Worm (Caenorhabditis elegans) whole organism, L2 larva: ENCODE measurements around the gene R11F4.2.

Source experiments
- C34F6.9 ChIP-seq: fragments of 150-350 bp; optimal IDR thresholded peaks from 2 replicates; lab custom pipeline; 2014; ENCODE audit warnings: missing biosample characterization, missing genetic modification characterization
- F13H6.1 ChIP-seq: sonication (generic microtip); optimal IDR thresholded peaks from 2 replicates; lab custom pipeline; 2016; ENCODE audit warnings: missing genetic modification characterization, missing compliant biosample characterization
- ZK546.5 ChIP-seq: sonication (generic microtip); optimal IDR thresholded peaks from 2 replicates; lab custom pipeline; 2017; ENCODE audit warnings: missing biosample characterization, missing genetic modification characterization
- alr-1 ChIP-seq: fragments of 150-350 bp; optimal IDR thresholded peaks from 2 replicates; lab custom pipeline; 2014; ENCODE audit warnings: missing biosample characterization, missing genetic modification characterization
- aly-2 ChIP-seq: fragments of 150-350 bp; optimal IDR thresholded peaks from 2 replicates; lab custom pipeline; 2014; ENCODE audit warnings: missing biosample characterization, missing genetic modification characterization
- ama-1 ChIP-seq: fragments of 150-350 bp; optimal IDR thresholded peaks from 2 replicates; lab custom pipeline; 2018; ENCODE audit warnings: inconsistent platforms
- ceh-16 ChIP-seq: fragments of 150-350 bp; optimal IDR thresholded peaks from 2 replicates; lab custom pipeline; 2014; ENCODE audit warnings: missing biosample characterization, missing genetic modification characterization
- ceh-82 ChIP-seq: fragments of 150-350 bp; optimal IDR thresholded peaks from 2 replicates; lab custom pipeline; 2014; ENCODE audit warnings: missing biosample characterization, missing genetic modification characterization
- dmd-4 ChIP-seq: sonication (generic microtip); optimal IDR thresholded peaks from 2 replicates; lab custom pipeline; 2017; ENCODE audit warnings: missing biosample characterization, missing genetic modification characterization
- egl-27 ChIP-seq: sonication (generic microtip); optimal IDR thresholded peaks from 3 replicates; lab custom pipeline; 2017; ENCODE audit warnings: missing biosample characterization, missing genetic modification reagents, missing genetic modification characterization
- elt-1 ChIP-seq: fragments of 150-350 bp; optimal IDR thresholded peaks from 2 replicates; lab custom pipeline; 2014; ENCODE audit warnings: missing biosample characterization, missing genetic modification characterization
- elt-3 ChIP-seq: sonication (generic microtip); optimal IDR thresholded peaks from 2 replicates; lab custom pipeline; 2017; ENCODE audit warnings: missing biosample characterization, missing genetic modification characterization
- fos-1 ChIP-seq: fragments of 150-350 bp; optimal IDR thresholded peaks from 2 replicates; lab custom pipeline; 2014; ENCODE audit warnings: missing biosample characterization, missing genetic modification characterization
- gmeb-1 ChIP-seq: fragments of 150-350 bp; optimal IDR thresholded peaks from 2 replicates; lab custom pipeline; 2014; ENCODE audit warnings: missing biosample characterization, missing genetic modification characterization
- lin-13 ChIP-seq: fragments of 150-350 bp; optimal IDR thresholded peaks from 2 replicates; lab custom pipeline; 2014; ENCODE audit warnings: missing biosample characterization, missing genetic modification reagents, missing genetic modification characterization
- lin-39 ChIP-seq: fragments of 150-350 bp; optimal IDR thresholded peaks from 2 replicates; lab custom pipeline; 2014; ENCODE audit warnings: missing biosample characterization, missing genetic modification reagents, missing genetic modification characterization
- lsy-2 ChIP-seq, 2 experiments: fragments of 150-350 bp in 1 of 2; sonication (generic microtip) in 1 of 2; optimal IDR thresholded peaks; 2 replicates each; lab custom pipeline; 2014 to 2017; ENCODE audit warnings: missing biosample characterization in 2 of 2, missing genetic modification characterization in 2 of 2
- mab-5 ChIP-seq: fragments of 150-350 bp; optimal IDR thresholded peaks from 2 replicates; lab custom pipeline; 2014; ENCODE audit warnings: missing biosample characterization, missing genetic modification characterization
- mbf-1 ChIP-seq: sonication (generic microtip); optimal IDR thresholded peaks from 2 replicates; lab custom pipeline; 2017; ENCODE audit warnings: missing biosample characterization, missing genetic modification characterization
- mdl-1 ChIP-seq, 2 experiments: fragments of 150-350 bp in 1 of 2; sonication (generic microtip) in 1 of 2; optimal IDR thresholded peaks; 2 replicates each; lab custom pipeline; 2017; ENCODE audit warnings: missing biosample characterization in 2 of 2, missing genetic modification characterization in 2 of 2
- nhr-10 ChIP-seq: sonication (generic microtip); optimal IDR thresholded peaks from 2 replicates; lab custom pipeline; 2017; ENCODE audit warnings: missing biosample characterization, missing genetic modification characterization
- nhr-11 ChIP-seq: fragments of 150-350 bp; optimal IDR thresholded peaks from 2 replicates; lab custom pipeline; 2014; ENCODE audit warnings: missing biosample characterization, missing genetic modification characterization
- nhr-129 ChIP-seq: fragments of 150-350 bp; optimal IDR thresholded peaks from 2 replicates; lab custom pipeline; 2014; ENCODE audit warnings: missing biosample characterization, missing genetic modification characterization
- nhr-21 ChIP-seq: fragments of 150-350 bp; optimal IDR thresholded peaks from 2 replicates; lab custom pipeline; 2014; ENCODE audit warnings: missing biosample characterization, missing genetic modification characterization
- nhr-237 ChIP-seq: fragments of 150-350 bp; optimal IDR thresholded peaks from 2 replicates; lab custom pipeline; 2014; ENCODE audit warnings: missing biosample characterization, missing genetic modification characterization
- nhr-25 ChIP-seq: fragments of 150-350 bp; sonication (generic microtip); optimal IDR thresholded peaks from 3 replicates; lab custom pipeline; 2014; ENCODE audit warnings: missing biosample characterization, missing genetic modification characterization
- nhr-6 ChIP-seq: fragments of 150-350 bp; optimal IDR thresholded peaks from 2 replicates; lab custom pipeline; 2014; ENCODE audit warnings: missing biosample characterization, missing genetic modification characterization
- nhr-77 ChIP-seq: fragments of 150-350 bp; optimal IDR thresholded peaks from 2 replicates; lab custom pipeline; 2014; ENCODE audit warnings: missing biosample characterization, missing genetic modification characterization
- peb-1 ChIP-seq: fragments of 150-350 bp; optimal IDR thresholded peaks from 2 replicates; lab custom pipeline; 2014; ENCODE audit warnings: missing biosample characterization, missing genetic modification characterization
- skn-1 ChIP-seq: sonication (generic microtip); optimal IDR thresholded peaks from 2 replicates; lab custom pipeline; 2017; ENCODE audit warnings: missing biosample characterization, missing genetic modification characterization
- sma-3 ChIP-seq: sonication (generic microtip); optimal IDR thresholded peaks from 2 replicates; lab custom pipeline; 2016; ENCODE audit warnings: missing genetic modification reagents, missing genetic modification characterization, missing compliant biosample characterization
- sma-9 ChIP-seq, 2 experiments: fragments of 150-350 bp in 1 of 2; sonication (generic microtip) in 1 of 2; optimal IDR thresholded peaks; 2 replicates each; lab custom pipeline; 2014 to 2016; ENCODE audit warnings: missing genetic modification characterization in 2 of 2, mild to moderate bottlenecking in 1 of 2, missing biosample characterization in 1 of 2, missing compliant biosample characterization in 1 of 2, missing genetic modification reagents in 1 of 2, moderate library complexity in 1 of 2
- snpc-4 ChIP-seq: fragments of 150-350 bp; optimal IDR thresholded peaks from 2 replicates; lab custom pipeline; 2014; ENCODE audit warnings: missing biosample characterization, missing genetic modification characterization
- unc-62 ChIP-seq: fragments of 150-350 bp; optimal IDR thresholded peaks from 2 replicates; lab custom pipeline; 2014; ENCODE audit warnings: missing biosample characterization, missing genetic modification reagents, missing genetic modification characterization
- zag-1 ChIP-seq: fragments of 150-350 bp; optimal IDR thresholded peaks from 2 replicates; lab custom pipeline; 2014; ENCODE audit warnings: missing biosample characterization, missing genetic modification characterization
- ztf-1 ChIP-seq: fragments of 200-800 bp; sonication (Bioruptor generic); conservative IDR thresholded peaks from 2 replicates; pipeline ENCODE4 v1.3.6; 2022; ENCODE audit warnings: missing genetic modification characterization, missing compliant biosample characterization
- ztf-11 ChIP-seq: sonication (generic microtip); optimal IDR thresholded peaks from 2 replicates; lab custom pipeline; 2017; ENCODE audit warnings: missing biosample characterization, missing genetic modification characterization
- ztf-4 ChIP-seq: fragments of 150-350 bp; optimal IDR thresholded peaks from 2 replicates; lab custom pipeline; 2014; ENCODE audit warnings: missing biosample characterization, missing genetic modification characterization

Gene R11F4.2

ce11 chrII:4089183-4089582 is 6.3 kb downstream of the R11F4.2 start (continued):
- no peak for TF ChIP-seq zag-1 (tag; lab: Kevin White, UChicago)
- no peak for TF ChIP-seq lin-39 (tag; lab: Kevin White, UChicago)
- TF ChIP-seq skn-1 (tag; lab: Kevin White, UChicago) = no peak
- TF ChIP-seq nhr-25 = peak; percentile 86
- TF ChIP-seq dmd-4 (tag; lab: Kevin White, UChicago) = no peak
- TF ChIP-seq mbf-1 (tag; lab: Kevin White, UChicago) = no peak
- TF ChIP-seq nhr-10 = no peak
- TF ChIP-seq F13H6.1 (tag; lab: Kevin White, UChicago) = peak; percentile 89
- TF ChIP-seq ZK546.5 (tag; lab: Kevin White, UChicago) = no peak
- TF ChIP-seq snpc-4 (tag; lab: Kevin White, UChicago) = no peak
- no peak for TF ChIP-seq ceh-16 (tag; lab: Kevin White, UChicago)
- TF ChIP-seq sma-9 (GFP tag; optimal IDR thresholded peaks at IDR 0.05; lab: Kevin White, UChicago) = peak; percentile 100
- no peak for TF ChIP-seq sma-9 (tag; optimal IDR thresholded peaks at IDR 0.05; lab: Kevin White, UChicago)
- peak; percentile 29 to 64 for TF ChIP-seq mdl-1 (tag; optimal IDR thresholded peaks at IDR 0.05; lab: Kevin White, UChicago)
- peak; percentile 96 for TF ChIP-seq fos-1 (tag; lab: Kevin White, UChicago)
- TF ChIP-seq aly-2 (tag; lab: Kevin White, UChicago) = no peak
- TF ChIP-seq unc-62 = no peak

- TF ChIP-seq snpc-4 (tag; lab: Kevin White, UChicago) (no peak), ztf-1 (GFP tag; lab: Robert Waterston, UW) (no peak), nhr-129 (tag; lab: Kevin White, UChicago) (peak; percentile 47), mab-5 (tag; lab: Kevin White, UChicago) (no peak), elt-1 (tag; lab: Kevin White, UChicago) (no peak), C34F6.9 (tag; lab: Kevin White, UChicago) (no peak), fos-1 (tag; lab: Kevin White, UChicago) (no peak), peb-1 (no peak), dmd-4 (tag; lab: Kevin White, UChicago) (no peak), nhr-21 (peak; percentile 54), ama-1 (lab: Kevin White, UChicago) (peak; percentile 59), gmeb-1 (peak; percentile 18), lsy-2 (tag; optimal IDR thresholded peaks at IDR 0.05; lab: Kevin White, UChicago) (no peak), ceh-82 (tag; lab: Kevin White, UChicago) (no peak), alr-1 (tag; lab: Kevin White, UChicago) (no peak), zag-1 (tag; lab: Kevin White, UChicago) (no peak), sma-3 (peak; percentile 6), nhr-11 (no peak), sma-9 (GFP tag; optimal IDR thresholded peaks at IDR 0.05; lab: Kevin White, UChicago) (peak; percentile 85), sma-9 (tag; optimal IDR thresholded peaks at IDR 0.05; lab: Kevin White, UChicago) (no peak), ceh-16 (tag; lab: Kevin White, UChicago) (no peak), nhr-237 (tag; lab: Kevin White, UChicago) (no peak), lin-39 (tag; lab: Kevin White, UChicago) (no peak), lin-13 (GFP tag; lab: Kevin White, UChicago) (no peak), nhr-77 (tag; lab: Kevin White, UChicago) (no peak)
- TF ChIP-seq, all 48 proteins: peak for 6
Measured at ce11 chrII:4090790-4091189, 7.9 kb downstream of the R11F4.2 start.

- TF ChIP-seq lsy-2 (tag; optimal IDR thresholded peaks at IDR 0.05; lab: Kevin White, UChicago) (no peak), sma-3 (no peak), nhr-6 (tag; lab: Kevin White, UChicago) (no peak), nhr-11 (no peak), nhr-10 (no peak), ceh-82 (tag; lab: Kevin White, UChicago) (no peak), elt-3 (tag; lab: Kevin White, UChicago) (no peak), lin-13 (GFP tag; lab: Kevin White, UChicago) (no peak), ztf-4 (tag; lab: Kevin White, UChicago) (no peak), ztf-1 (GFP tag; lab: Robert Waterston, UW) (no peak), mdl-1 (tag; optimal IDR thresholded peaks at IDR 0.05; lab: Kevin White, UChicago) (no peak), skn-1 (tag; lab: Kevin White, UChicago) (no peak), egl-27 (tag; lab: Kevin White, UChicago) (no peak), fos-1 (tag; lab: Kevin White, UChicago) (no peak), zag-1 (tag; lab: Kevin White, UChicago) (no peak), ztf-11 (tag; lab: Kevin White, UChicago) (no peak), mbf-1 (tag; lab: Kevin White, UChicago) (no peak)
Measured at ce11 chrII:4091828-4092227, 9.0 kb downstream of the R11F4.2 start, which contains the start of gene R11F4.1. Gene R11F4.1 (plus strand): TSS chrII:4091930.
